Fruit fly (Drosophila melanogaster) whole organism, embryonic: Measurements from ENCODE around the gene CG31663.

Source experiments
- Adf1 ChIP-seq: fragments of 200-800 bp; sonication (Bioruptor generic); IDR thresholded peaks from 2 replicates; pipeline ENCODE4 v1.3.6; 2022; ENCODE audit warnings: missing biosample characterization, missing genetic modification characterization
- Asciz ChIP-seq: fragments of 200-800 bp; sonication (Bioruptor generic); optimal IDR thresholded peaks from 2 replicates; lab custom pipeline; 2017; ENCODE audit warnings: missing biosample characterization, mild to moderate bottlenecking, missing genetic modification characterization, missing genetic modification reagents
- BtbVII ChIP-seq: fragments of 200-800 bp; sonication (Bioruptor generic); optimal IDR thresholded peaks from 3 replicates; lab custom pipeline; 2017; ENCODE audit warnings: missing biosample characterization, mild to moderate bottlenecking, missing genetic modification characterization
- Bteb2 ChIP-seq: fragments of 200-800 bp; sonication (Bioruptor generic); optimal IDR thresholded peaks from 2 replicates; lab custom pipeline; 2016; ENCODE audit warnings: missing biosample characterization, missing genetic modification characterization
- CG10979 ChIP-seq: fragments of 200-800 bp; sonication (Bioruptor generic); optimal IDR thresholded peaks from 2 replicates; lab custom pipeline; 2018; ENCODE audit warnings: missing biosample characterization, mild to moderate bottlenecking, missing genetic modification characterization, moderate library complexity
- CG11398 ChIP-seq: fragments of 200-800 bp; sonication (Bioruptor generic); optimal IDR thresholded peaks from 2 replicates; lab custom pipeline; 2016; ENCODE audit warnings: missing biosample characterization, missing genetic modification characterization
- CG13894 ChIP-seq: fragments of 200-800 bp; sonication (Bioruptor generic); optimal IDR thresholded peaks from 3 replicates; lab custom pipeline; 2018; ENCODE audit warnings: missing biosample characterization, mild to moderate bottlenecking, missing genetic modification characterization, moderate library complexity
- CG14441 ChIP-seq: fragments of 200-800 bp; sonication (Bioruptor generic); IDR thresholded peaks from 2 replicates; pipeline ENCODE4 v1.3.6; 2022; ENCODE audit warnings: missing biosample characterization, missing genetic modification characterization
- CG15011 ChIP-seq: fragments of 200-800 bp; sonication (Bioruptor generic); optimal IDR thresholded peaks from 3 replicates; lab custom pipeline; 2018; ENCODE audit warnings: missing biosample characterization, mild to moderate bottlenecking, missing genetic modification characterization
- CG15073 ChIP-seq: fragments of 200-800 bp; sonication (Bioruptor generic); optimal IDR thresholded peaks from 2 replicates; lab custom pipeline; 2016; ENCODE audit warnings: missing biosample characterization, missing genetic modification characterization
- CG16863 ChIP-seq: fragments of 200-800 bp; sonication (Bioruptor generic); optimal IDR thresholded peaks from 3 replicates; lab custom pipeline; 2016; ENCODE audit warnings: missing biosample characterization, missing genetic modification characterization
- CG2889 ChIP-seq: fragments of 200-800 bp; sonication (Bioruptor generic); IDR thresholded peaks from 3 replicates; pipeline ENCODE4 v1.3.6; 2022; ENCODE audit warnings: missing biosample characterization, missing genetic modification characterization
- CG30403 ChIP-seq: fragments of 200-800 bp; sonication (Bioruptor generic); optimal IDR thresholded peaks from 3 replicates; lab custom pipeline; 2016; ENCODE audit warnings: missing biosample characterization, missing genetic modification characterization
- CG3065 ChIP-seq: fragments of 200-800 bp; sonication (Bioruptor generic); optimal IDR thresholded peaks from 2 replicates; lab custom pipeline; 2016; ENCODE audit warnings: missing biosample characterization, missing genetic modification characterization
- CG3163 ChIP-seq: fragments of 200-800 bp; sonication (Bioruptor generic); optimal IDR thresholded peaks from 3 replicates; lab custom pipeline; 2016; ENCODE audit warnings: missing biosample characterization, missing genetic modification characterization
- CG33213 ChIP-seq: fragments of 200-800 bp; sonication (Bioruptor generic); optimal IDR thresholded peaks from 3 replicates; lab custom pipeline; 2016; ENCODE audit warnings: missing biosample characterization, missing genetic modification characterization
- CG4282 ChIP-seq: fragments of 200-800 bp; sonication (Bioruptor generic); optimal IDR thresholded peaks from 2 replicates; lab custom pipeline; 2016; ENCODE audit warnings: missing biosample characterization, missing genetic modification characterization
- CG4404 ChIP-seq: fragments of 200-800 bp; sonication (Bioruptor generic); IDR thresholded peaks from 2 replicates; pipeline ENCODE4 v1.3.6; 2022; ENCODE audit warnings: missing biosample characterization, missing genetic modification characterization
- CG4424 ChIP-seq: fragments of 200-800 bp; sonication (Bioruptor generic); optimal IDR thresholded peaks from 3 replicates; lab custom pipeline; 2016; ENCODE audit warnings: missing biosample characterization, missing genetic modification characterization
- CG4617 ChIP-seq: fragments of 200-800 bp; sonication (Bioruptor generic); optimal IDR thresholded peaks from 3 replicates; lab custom pipeline; 2016; ENCODE audit warnings: missing biosample characterization, missing genetic modification characterization, borderline replicate concordance
- CG4707 ChIP-seq: fragments of 200-800 bp; sonication (Bioruptor generic); optimal IDR thresholded peaks from 2 replicates; lab custom pipeline; 2018; ENCODE audit warnings: missing biosample characterization, mild to moderate bottlenecking, missing genetic modification characterization, moderate library complexity
- CG6272 ChIP-seq: fragments of 200-800 bp; sonication (Bioruptor generic); IDR thresholded peaks from 2 replicates; pipeline ENCODE4 v1.3.6; 2022; ENCODE audit warnings: missing biosample characterization, missing genetic modification characterization
- CG7556 ChIP-seq: fragments of 200-800 bp; sonication (Bioruptor generic); optimal IDR thresholded peaks from 2 replicates; lab custom pipeline; 2017; ENCODE audit warnings: missing biosample characterization, mild to moderate bottlenecking, missing genetic modification characterization
- CG7745 ChIP-seq: fragments of 200-800 bp; sonication (Bioruptor generic); optimal IDR thresholded peaks from 2 replicates; lab custom pipeline; 2018; ENCODE audit warnings: missing biosample characterization, mild to moderate bottlenecking, missing genetic modification characterization, moderate library complexity
- CG8765 ChIP-seq: fragments of 200-800 bp; sonication (Bioruptor generic); IDR thresholded peaks from 2 replicates; pipeline ENCODE4 v1.3.6; 2022; ENCODE audit warnings: missing biosample characterization, missing genetic modification characterization
- Dfd ChIP-seq, 2 experiments: fragments of >200 bp; optimal IDR thresholded peaks; 2 replicates each; lab custom pipeline; 2017; ENCODE audit warnings: missing biosample characterization in 2 of 2, missing genetic modification characterization in 2 of 2
- Elba2 ChIP-seq: fragments of 200-800 bp; sonication (Bioruptor generic); optimal IDR thresholded peaks from 3 replicates; lab custom pipeline; 2016; ENCODE audit warnings: missing biosample characterization, missing genetic modification characterization
- Ets97D ChIP-seq: fragments of 200-800 bp; sonication (Bioruptor generic); optimal IDR thresholded peaks from 3 replicates; lab custom pipeline; 2016; ENCODE audit warnings: missing biosample characterization, missing genetic modification characterization
- Hmx ChIP-seq: fragments of 200-800 bp; sonication (Bioruptor generic); optimal IDR thresholded peaks from 2 replicates; lab custom pipeline; 2016; ENCODE audit warnings: missing biosample characterization, missing genetic modification characterization
- MESR4 ChIP-seq: fragments of 200-800 bp; sonication (Bioruptor generic); optimal IDR thresholded peaks from 2 replicates; lab custom pipeline; 2018; ENCODE audit warnings: missing biosample characterization, mild to moderate bottlenecking, missing genetic modification characterization, moderate library complexity
- Med ChIP-seq: fragments of 200-800 bp; sonication (Bioruptor generic); peaks from one replicate; lab custom pipeline; 2016; ENCODE audit warnings: missing biosample characterization, missing genetic modification characterization, mild to moderate bottlenecking, inconsistent platforms, moderate library complexity
- Mes4 ChIP-seq: fragments of 200-800 bp; sonication (Bioruptor generic); optimal IDR thresholded peaks from 2 replicates; lab custom pipeline; 2016; ENCODE audit warnings: missing biosample characterization, missing genetic modification characterization
- Optix ChIP-seq: fragments of 200-800 bp; sonication (Bioruptor generic); IDR thresholded peaks from 3 replicates; pipeline ENCODE4 v1.3.6; 2022; ENCODE audit warnings: missing biosample characterization, missing genetic modification characterization
- Rfx ChIP-seq: fragments of 200-800 bp; sonication (Bioruptor generic); IDR thresholded peaks from 2 replicates; pipeline ENCODE4 v1.3.6; 2022; ENCODE audit warnings: missing biosample characterization, missing genetic modification characterization
- Spps ChIP-seq: fragments of 200-800 bp; sonication (Bioruptor generic); optimal IDR thresholded peaks from 2 replicates; lab custom pipeline; 2018; ENCODE audit warnings: missing biosample characterization, mild to moderate bottlenecking, missing genetic modification characterization
- al ChIP-seq: fragments of 200-800 bp; sonication (Bioruptor generic); IDR thresholded peaks from 2 replicates; pipeline ENCODE4 v1.3.6; 2022; ENCODE audit warnings: missing biosample characterization, missing genetic modification characterization
- ems ChIP-seq: fragments of 200-800 bp; sonication (Bioruptor generic); optimal IDR thresholded peaks from 3 replicates; lab custom pipeline; 2016; ENCODE audit warnings: missing biosample characterization, missing genetic modification characterization
- gsb ChIP-seq: fragments of 200-800 bp; sonication (Bioruptor generic); IDR thresholded peaks from 2 replicates; pipeline ENCODE4 v1.3.6; 2022; ENCODE audit warnings: missing biosample characterization, missing genetic modification characterization
- kay ChIP-seq: fragments of 200-800 bp; sonication (Bioruptor generic); optimal IDR thresholded peaks from 2 replicates; lab custom pipeline; 2016; ENCODE audit warnings: missing biosample characterization, missing genetic modification characterization
- phol ChIP-seq: fragments of 200-800 bp; sonication (Bioruptor generic); optimal IDR thresholded peaks from 3 replicates; lab custom pipeline; 2018; ENCODE audit warnings: missing biosample characterization, mild to moderate bottlenecking, missing genetic modification characterization, moderate library complexity
- pnt ChIP-seq: fragments of 200-800 bp; sonication (Bioruptor generic); optimal IDR thresholded peaks from 3 replicates; lab custom pipeline; 2016; ENCODE audit warnings: missing biosample characterization, missing genetic modification characterization
- ranshi ChIP-seq: fragments of 200-800 bp; sonication (Bioruptor generic); IDR thresholded peaks from 2 replicates; pipeline ENCODE4 v1.3.6; 2022; ENCODE audit warnings: missing biosample characterization, missing genetic modification characterization
- rib ChIP-seq: fragments of 200-800 bp; sonication (Bioruptor generic); IDR thresholded peaks from 2 replicates; pipeline ENCODE4 v1.3.6; 2022; ENCODE audit warnings: missing biosample characterization, missing genetic modification characterization
- so ChIP-seq: fragments of 200-800 bp; sonication (Bioruptor generic); IDR thresholded peaks from 3 replicates; pipeline ENCODE4 v1.3.6; 2022; ENCODE audit warnings: missing biosample characterization, missing genetic modification characterization
- unc-4 ChIP-seq: fragments of 200-800 bp; sonication (Bioruptor generic); IDR thresholded peaks from 2 replicates; pipeline ENCODE4 v1.3.6; 2022; ENCODE audit warnings: missing biosample characterization, missing genetic modification characterization; ENCODE audit not compliant: partially characterized antibody
- wor ChIP-seq: fragments of 200-800 bp; sonication (Bioruptor generic); IDR thresholded peaks from 2 replicates; pipeline ENCODE4 v1.3.6; 2022; ENCODE audit warnings: missing biosample characterization, missing genetic modification characterization
- yki ChIP-seq: fragments of >200 bp; optimal IDR thresholded peaks from 3 replicates; lab custom pipeline; 2018
- zfh2 ChIP-seq: fragments of 200-800 bp; sonication (Bioruptor generic); optimal IDR thresholded peaks from 2 replicates; lab custom pipeline; 2016; ENCODE audit warnings: missing biosample characterization, missing genetic modification characterization

Gene CG31663

dm6 chr2L:1916461-1916860 lies 35.2 kb upstream of the CG31663 start (continued):
- TF ChIP-seq Elba2 (GFP tag; lab: Kevin White, UChicago) = no peak
- TF ChIP-seq phol (tag; lab: Kevin White, UChicago) = peak; percentile 59
- no peak for TF ChIP-seq Ets97D (GFP tag; lab: Kevin White, UChicago)
- no peak for TF ChIP-seq kay
- TF ChIP-seq CG4404 (GFP tag; lab: Robert Waterston, UW) = no peak
- TF ChIP-seq CG8765 = no peak
- TF ChIP-seq Rfx = no peak
- no peak for TF ChIP-seq Bteb2 (GFP tag; lab: Kevin White, UChicago)
- TF ChIP-seq ems = no peak
- TF ChIP-seq CG14441 = peak; percentile 70
- no peak for TF ChIP-seq yki (lab: Kevin White, UChicago)
- no peak for TF ChIP-seq Spps (tag; lab: Kevin White, UChicago)
- TF ChIP-seq al (GFP tag; lab: Robert Waterston, UW) = no peak
- TF ChIP-seq CG7556 (GFP tag; lab: Kevin White, UChicago) = no peak
- no peak for TF ChIP-seq CG11398 (GFP tag; lab: Kevin White, UChicago)
- no peak for TF ChIP-seq rib (GFP tag; lab: Robert Waterston, UW)
- no peak for TF ChIP-seq CG15073 (GFP tag; lab: Kevin White, UChicago)
- peak; percentile 12 for TF ChIP-seq Med
- no peak for TF ChIP-seq Mes4 (GFP tag; lab: Kevin White, UChicago)
- no peak for TF ChIP-seq MESR4 (GFP tag; lab: Kevin White, UChicago)
- no peak for TF ChIP-seq unc-4
- peak; percentile 45; the same call in 1 of the 3 replicates for TF ChIP-seq Optix
- no peak for TF ChIP-seq Adf1 (GFP tag; lab: Robert Waterston, UW)
- TF ChIP-seq CG3065 (GFP tag; lab: Kevin White, UChicago) = no peak
- no peak for TF ChIP-seq CG4707
- TF ChIP-seq CG4282 (GFP tag; lab: Kevin White, UChicago) = no peak
- TF ChIP-seq CG4424 (GFP tag; lab: Kevin White, UChicago) = peak; percentile 32
- no peak for TF ChIP-seq zfh2 (GFP tag; lab: Kevin White, UChicago)
- TF ChIP-seq CG7745 (tag; lab: Kevin White, UChicago) = no peak
- TF ChIP-seq pnt (GFP tag; lab: Kevin White, UChicago) = no peak
- no peak for TF ChIP-seq Dfd (GFP tag; optimal IDR thresholded peaks at IDR 0.05; lab: Kevin White, UChicago)
- no peak for TF ChIP-seq CG13894 (tag; lab: Kevin White, UChicago)
- no peak for TF ChIP-seq CG15011 (GFP tag; lab: Kevin White, UChicago)
- TF ChIP-seq CG30403 = peak; percentile 24
- peak; percentile 36 for TF ChIP-seq wor (GFP tag; lab: Robert Waterston, UW)
- TF ChIP-seq so (GFP tag; lab: Robert Waterston, UW) = no peak; the same call in 2 of the 3 replicates
- no peak for TF ChIP-seq CG3163 (GFP tag; lab: Kevin White, UChicago)
- peak; percentile 45 for TF ChIP-seq Asciz (GFP tag; lab: Kevin White, UChicago)
- no peak for TF ChIP-seq CG33213 (GFP tag; lab: Kevin White, UChicago)
- no peak for TF ChIP-seq Hmx (GFP tag; lab: Kevin White, UChicago)
- no peak for TF ChIP-seq CG4617 (GFP tag; lab: Kevin White, UChicago)
- no peak for TF ChIP-seq CG16863 (GFP tag; lab: Kevin White, UChicago)
- TF ChIP-seq CG10979 (tag; lab: Kevin White, UChicago) = peak; percentile 40
- no peak for TF ChIP-seq gsb (GFP tag; lab: Robert Waterston, UW)
- peak; percentile 45 for TF ChIP-seq ranshi (GFP tag; lab: Robert Waterston, UW)
- no peak for TF ChIP-seq BtbVII
- no peak for TF ChIP-seq CG2889 (GFP tag; lab: Robert Waterston, UW)
- peak; percentile 41; the same call in 1 of the 2 replicates for TF ChIP-seq CG6272 (GFP tag; lab: Robert Waterston, UW)
- TF ChIP-seq, all 482 proteins: peak for 135
